Fruit fly (Drosophila melanogaster): ENCODE data around the gene CG14422.

dm6 chrX:2956641-2957040 lies 13.5 kb downstream of the CG14422 start:
- TF ChIP-seq svp (GFP tag) (peak; percentile 38), ss (GFP tag; optimal IDR thresholded peaks at IDR 0.05) (no peak), CG6792 (GFP tag; optimal IDR thresholded peaks at IDR 0.05) (no peak), topi (GFP tag; optimal IDR thresholded peaks at IDR 0.05) (no peak), net (GFP tag; optimal IDR thresholded peaks at IDR 0.05) (no peak), Smox (GFP tag; optimal IDR thresholded peaks at IDR 0.05) (no peak), lz (GFP tag; optimal IDR thresholded peaks at IDR 0.05) (no peak)
